Worm (Caenorhabditis elegans) whole organism, L4 larva: Measurements from ENCODE around the gene idpp-16.

Experiments used
- D1046.2 ChIP-seq: fragments of 200-800 bp; sonication (Bioruptor generic); IDR thresholded peaks from 2 replicates; pipeline ENCODE4 v1.3.6; 2022; ENCODE audit warnings: missing genetic modification characterization, missing compliant biosample characterization
- F37D6.2 ChIP-seq: sonication (generic microtip); optimal IDR thresholded peaks from 2 replicates; lab custom pipeline; 2016; ENCODE audit warnings: mild to moderate bottlenecking, missing genetic modification characterization, missing compliant biosample characterization
- F44E2.7 ChIP-seq: fragments of 200-800 bp; sonication (Bioruptor generic); IDR thresholded peaks from 2 replicates; pipeline ENCODE4 v2.1.2; 2022; ENCODE audit warnings: missing genetic modification characterization, missing compliant biosample characterization
- F49E8.2 ChIP-seq: sonication (generic microtip); optimal IDR thresholded peaks from 2 replicates; lab custom pipeline; 2016; ENCODE audit warnings: missing compliant biosample characterization, mild to moderate bottlenecking, missing genetic modification characterization, borderline replicate concordance
- Y48G9A.11 ChIP-seq: fragments of 200-800 bp; sonication (Bioruptor generic); IDR thresholded peaks from 2 replicates; pipeline ENCODE4 v1.3.6; 2022; ENCODE audit warnings: missing genetic modification reagents, missing genetic modification characterization, missing compliant biosample characterization
- Y5F2A.4 ChIP-seq: fragments of 200-800 bp; sonication (Bioruptor generic); optimal IDR thresholded peaks from 2 replicates; lab custom pipeline; 2018; ENCODE audit warnings: mild to moderate bottlenecking, missing genetic modification characterization, missing compliant biosample characterization
- Y75B8A.6 ChIP-seq: fragments of 200-800 bp; sonication (Bioruptor generic); IDR thresholded peaks from 2 replicates; pipeline ENCODE4 v1.3.6; 2022; ENCODE audit warnings: missing genetic modification reagents, missing genetic modification characterization, missing compliant biosample characterization
- ZK337.2 ChIP-seq: fragments of 200-800 bp; sonication (Bioruptor generic); IDR thresholded peaks from 2 replicates; pipeline ENCODE4 v1.3.6; 2022; ENCODE audit warnings: missing genetic modification reagents, missing genetic modification characterization, missing compliant biosample characterization
- ZK546.5 ChIP-seq, 2 experiments: sonication (generic microtip); optimal IDR thresholded peaks; 2 replicates each; lab custom pipeline; 2017; ENCODE audit warnings: missing biosample characterization in 2 of 2, missing genetic modification characterization in 2 of 2
- ceh-20 ChIP-seq: fragments of 200-800 bp; sonication (Bioruptor generic); IDR thresholded peaks from 2 replicates; pipeline ENCODE4 v1.3.6; 2022; ENCODE audit warnings: missing genetic modification reagents, missing genetic modification characterization, missing compliant biosample characterization
- ceh-32 ChIP-seq: sonication (generic microtip); optimal IDR thresholded peaks from 2 replicates; lab custom pipeline; 2016; ENCODE audit warnings: mild to moderate bottlenecking, missing genetic modification characterization, missing compliant biosample characterization; ENCODE audit not compliant: poor library complexity
- ceh-82 ChIP-seq: sonication (generic microtip); optimal IDR thresholded peaks from 2 replicates; lab custom pipeline; 2017; ENCODE audit warnings: missing biosample characterization, missing genetic modification characterization
- daf-8 ChIP-seq: fragments of 200-800 bp; sonication (Bioruptor generic); IDR thresholded peaks from 2 replicates; pipeline ENCODE4 v1.3.6; 2022; ENCODE audit warnings: missing genetic modification characterization, missing compliant biosample characterization
- dmd-6 ChIP-seq: fragments of 200-800 bp; sonication (Bioruptor generic); IDR thresholded peaks from 2 replicates; pipeline ENCODE4 v1.3.6; 2022; ENCODE audit warnings: missing genetic modification reagents, missing genetic modification characterization, missing compliant biosample characterization
- dpl-1 ChIP-seq: fragments of 150-350 bp; optimal IDR thresholded peaks from 2 replicates; lab custom pipeline; 2014; ENCODE audit warnings: missing biosample characterization, missing genetic modification reagents, missing genetic modification characterization
- duxl-1 ChIP-seq: sonication (generic microtip); optimal IDR thresholded peaks from 2 replicates; lab custom pipeline; 2016; ENCODE audit warnings: mild to moderate bottlenecking, missing genetic modification characterization, moderate library complexity, missing compliant biosample characterization; ENCODE audit not compliant: poor library complexity
- dve-1 ChIP-seq: sonication (generic microtip); optimal IDR thresholded peaks from 2 replicates; lab custom pipeline; 2017; ENCODE audit warnings: antibody characterized with exemption, mild to moderate bottlenecking, missing genetic modification characterization, missing compliant biosample characterization; ENCODE audit not compliant: insufficient read depth
- egl-43 ChIP-seq: fragments of 200-800 bp; sonication (Bioruptor generic); IDR thresholded peaks from 2 replicates; pipeline ENCODE4 v1.3.6; 2022; ENCODE audit warnings: missing genetic modification reagents, missing genetic modification characterization, missing compliant biosample characterization
- gei-8 ChIP-seq: fragments of 200-800 bp; sonication (Bioruptor generic); optimal IDR thresholded peaks from 2 replicates; lab custom pipeline; 2018; ENCODE audit warnings: mild to moderate bottlenecking, missing genetic modification characterization, missing compliant biosample characterization
- hlh-11 ChIP-seq: fragments of 200-800 bp; sonication (Bioruptor generic); optimal IDR thresholded peaks from 2 replicates; lab custom pipeline; 2018; ENCODE audit warnings: mild to moderate bottlenecking, missing genetic modification characterization, missing compliant biosample characterization
- jun-1 ChIP-seq: fragments of 150-350 bp; optimal IDR thresholded peaks from 2 replicates; lab custom pipeline; 2014; ENCODE audit warnings: missing biosample characterization, missing genetic modification reagents, missing genetic modification characterization
- lin-29 ChIP-seq: fragments of 200-800 bp; sonication (Bioruptor generic); IDR thresholded peaks from 2 replicates; pipeline ENCODE4 v1.3.6; 2022; ENCODE audit warnings: missing genetic modification reagents, missing genetic modification characterization, missing compliant biosample characterization
- lin-38 ChIP-seq: fragments of 200-800 bp; sonication (Bioruptor generic); IDR thresholded peaks from 2 replicates; pipeline ENCODE4 v1.3.6; 2022; ENCODE audit warnings: missing genetic modification reagents, missing genetic modification characterization, missing compliant biosample characterization
- mdl-1 ChIP-seq, 2 experiments: fragments of 150-350 bp in 1 of 2; sonication (generic microtip) in 1 of 2; optimal IDR thresholded peaks; 2 replicates each; lab custom pipeline; 2014 to 2017; ENCODE audit warnings: missing biosample characterization in 2 of 2, missing genetic modification characterization in 2 of 2
- mes-2 ChIP-seq: sonication (generic microtip); optimal IDR thresholded peaks from 2 replicates; lab custom pipeline; 2016; ENCODE audit warnings: missing genotype, mild to moderate bottlenecking, missing genetic modification characterization, missing compliant biosample characterization; ENCODE audit not compliant: poor library complexity, severe bottlenecking
- mxl-3 ChIP-seq: fragments of 200-800 bp; sonication (Bioruptor generic); optimal IDR thresholded peaks from 2 replicates; lab custom pipeline; 2018; ENCODE audit warnings: mild to moderate bottlenecking, missing genetic modification characterization, missing compliant biosample characterization
- nhr-237 ChIP-seq: sonication (generic microtip); optimal IDR thresholded peaks from 2 replicates; lab custom pipeline; 2017; ENCODE audit warnings: missing biosample characterization, missing genetic modification characterization
- nhr-25 ChIP-seq: sonication (generic microtip); optimal IDR thresholded peaks from 2 replicates; lab custom pipeline; 2017; ENCODE audit warnings: missing genetic modification characterization, mild to moderate bottlenecking, missing compliant biosample characterization, antibody characterized with exemption, moderate library complexity, borderline replicate concordance; ENCODE audit not compliant: insufficient read depth
- nhr-28 ChIP-seq: fragments of 150-350 bp; optimal IDR thresholded peaks from 2 replicates; lab custom pipeline; 2014; ENCODE audit warnings: missing biosample characterization, missing genetic modification characterization
- nhr-42 ChIP-seq: fragments of 200-800 bp; sonication (Bioruptor generic); IDR thresholded peaks from 2 replicates; pipeline ENCODE4 v1.3.6; 2022; ENCODE audit warnings: missing genetic modification characterization, missing compliant biosample characterization
- nhr-48 ChIP-seq: sonication (generic microtip); optimal IDR thresholded peaks from 2 replicates; lab custom pipeline; 2016; ENCODE audit warnings: mild to moderate bottlenecking, missing genetic modification characterization, missing compliant biosample characterization
- nhr-77 ChIP-seq: fragments of 150-350 bp; optimal IDR thresholded peaks from 2 replicates; lab custom pipeline; 2014; ENCODE audit warnings: missing biosample characterization, missing genetic modification characterization
- php-3 ChIP-seq: fragments of 200-800 bp; sonication (Bioruptor generic); IDR thresholded peaks from 2 replicates; pipeline ENCODE4 v1.3.6; 2022; ENCODE audit warnings: missing genetic modification reagents, missing genetic modification characterization, missing compliant biosample characterization
- rbr-2 ChIP-seq: sonication (generic microtip); optimal IDR thresholded peaks from 2 replicates; lab custom pipeline; 2016; ENCODE audit warnings: missing genotype, missing genetic modification characterization, missing compliant biosample characterization
- set-16 ChIP-seq: fragments of 200-800 bp; sonication (Bioruptor generic); IDR thresholded peaks from 2 replicates; pipeline ENCODE4 v1.3.6; 2022; ENCODE audit warnings: missing genetic modification reagents, missing genetic modification characterization, missing compliant biosample characterization
- snpc-1.2 ChIP-seq: fragments of 200-800 bp; sonication (Bioruptor generic); IDR thresholded peaks from 2 replicates; pipeline ENCODE4 v1.3.6; 2022; ENCODE audit warnings: missing genetic modification reagents, missing genetic modification characterization, missing compliant biosample characterization
- spr-1 ChIP-seq: sonication (generic microtip); optimal IDR thresholded peaks from 2 replicates; lab custom pipeline; 2016; ENCODE audit warnings: mild to moderate bottlenecking, missing genetic modification characterization, missing compliant biosample characterization
- tra-1 ChIP-seq: fragments of 200-800 bp; sonication (Bioruptor generic); IDR thresholded peaks from 2 replicates; pipeline ENCODE4 v1.3.6; 2022; ENCODE audit warnings: missing genetic modification reagents, missing genetic modification characterization, missing compliant biosample characterization
- unc-130 ChIP-seq: sonication (generic microtip); optimal IDR thresholded peaks from 2 replicates; lab custom pipeline; 2016; ENCODE audit warnings: missing genetic modification reagents, missing genetic modification characterization, missing compliant biosample characterization
- zag-1 ChIP-seq: fragments of 150-350 bp; optimal IDR thresholded peaks from 2 replicates; lab custom pipeline; 2014; ENCODE audit warnings: missing biosample characterization, missing genetic modification characterization
- zfp-2 ChIP-seq: sonication (generic microtip); optimal IDR thresholded peaks from 2 replicates; lab custom pipeline; 2016; ENCODE audit warnings: mild to moderate bottlenecking, missing genetic modification characterization, missing compliant biosample characterization
- zfp-3 ChIP-seq: fragments of 200-800 bp; sonication (Bioruptor generic); conservative IDR thresholded peaks from 2 replicates; pipeline ENCODE4 v1.3.6; 2022; ENCODE audit warnings: missing genetic modification reagents, missing genetic modification characterization, missing compliant biosample characterization
- zip-2 ChIP-seq: fragments of 150-350 bp; optimal IDR thresholded peaks from 2 replicates; lab custom pipeline; 2014; ENCODE audit warnings: missing biosample characterization, missing genetic modification characterization
- ztf-11 ChIP-seq: fragments of 150-350 bp; optimal IDR thresholded peaks from 2 replicates; lab custom pipeline; 2014; ENCODE audit warnings: missing biosample characterization, missing genetic modification characterization

idpp-16 gene

ce11 chrV:11610481-11610880 lies 4.2 kb upstream of the idpp-16 start, which contains the start of gene sas-5 (continued):
- 0 out of 2 replicates have a peak, but pooled peaks have one; percentile 20 for TF ChIP-seq tra-1
- no peak for TF ChIP-seq ceh-82
- TF ChIP-seq snpc-1.2 (GFP tag; lab: Robert Waterston, UW): peak; percentile 37; the same call in 1 of the 2 replicates
- TF ChIP-seq ceh-32: no peak
- TF ChIP-seq gei-8 (GFP tag; lab: Kevin White, UChicago): no peak
- peak; percentile 39 for TF ChIP-seq nhr-48 (tag; lab: Kevin White, UChicago)
- TF ChIP-seq dve-1 (tag; lab: Kevin White, UChicago): peak; percentile 58
- TF ChIP-seq rbr-2 (tag; lab: Kevin White, UChicago): peak; percentile 44
- peak; percentile 88 for TF ChIP-seq duxl-1 (tag; lab: Kevin White, UChicago)
- TF ChIP-seq nhr-28: peak; percentile 8
- 0 out of 2 replicates have a peak, but pooled peaks have one; percentile 9 for TF ChIP-seq php-3 (GFP tag; lab: Robert Waterston, UW)
- TF ChIP-seq zag-1: no peak
- TF ChIP-seq nhr-237 (tag; lab: Kevin White, UChicago): no peak
- no peak for TF ChIP-seq set-16 (GFP tag; lab: Robert Waterston, UW)
- no peak for TF ChIP-seq zfp-3 (GFP tag; lab: Robert Waterston, UW)
- peak; percentile 64; the same call in 1 of the 2 replicates for TF ChIP-seq egl-43 (GFP tag; lab: Robert Waterston, UW)
- TF ChIP-seq nhr-42: 0 out of 2 replicates have a peak, but pooled peaks have one; percentile 11
- peak in 1 of 2 experiments; percentile 55 for TF ChIP-seq mdl-1 (tag; optimal IDR thresholded peaks at IDR 0.05; lab: Kevin White, UChicago)
- peak; percentile 54; the same call in 1 of the 2 replicates for TF ChIP-seq dmd-6 (GFP tag; lab: Robert Waterston, UW)

ce11 chrV:11610049-11610448 lies 3.7 kb upstream of the idpp-16 start, which contains the start of gene piit-1:
Gene piit-1, minus strand, starts transcription at chrV:11610149.
- TF ChIP-seq zfp-2: no peak
- no peak for TF ChIP-seq mxl-3 (GFP tag; lab: Kevin White, UChicago)
- no peak for TF ChIP-seq ZK546.5 (tag; optimal IDR thresholded peaks at IDR 0.05; lab: Kevin White, UChicago)
- TF ChIP-seq ceh-20 (GFP tag; lab: Robert Waterston, UW): no peak
- TF ChIP-seq F49E8.2 (tag; lab: Kevin White, UChicago): no peak
- TF ChIP-seq daf-8 (GFP tag; lab: Robert Waterston, UW): no peak
- TF ChIP-seq mes-2 (tag; lab: Kevin White, UChicago): no peak
- TF ChIP-seq F37D6.2 (tag; lab: Kevin White, UChicago): no peak
- TF ChIP-seq dpl-1 (GFP tag; lab: Kevin White, UChicago): no peak
- no peak for TF ChIP-seq nhr-42
- no peak for TF ChIP-seq lin-29 (GFP tag; lab: Robert Waterston, UW)
- no peak for TF ChIP-seq mdl-1 (tag; optimal IDR thresholded peaks at IDR 0.05; lab: Kevin White, UChicago)
- TF ChIP-seq dve-1 (tag; lab: Kevin White, UChicago): no peak
- no peak for TF ChIP-seq ZK337.2 (GFP tag; lab: Robert Waterston, UW)
- no peak for TF ChIP-seq F44E2.7 (GFP tag; lab: Robert Waterston, UW)
- no peak for TF ChIP-seq nhr-77 (tag; lab: Kevin White, UChicago)
- TF ChIP-seq D1046.2 (GFP tag; lab: Robert Waterston, UW): no peak
- TF ChIP-seq, all 104 proteins: peak for 0

DNA sequence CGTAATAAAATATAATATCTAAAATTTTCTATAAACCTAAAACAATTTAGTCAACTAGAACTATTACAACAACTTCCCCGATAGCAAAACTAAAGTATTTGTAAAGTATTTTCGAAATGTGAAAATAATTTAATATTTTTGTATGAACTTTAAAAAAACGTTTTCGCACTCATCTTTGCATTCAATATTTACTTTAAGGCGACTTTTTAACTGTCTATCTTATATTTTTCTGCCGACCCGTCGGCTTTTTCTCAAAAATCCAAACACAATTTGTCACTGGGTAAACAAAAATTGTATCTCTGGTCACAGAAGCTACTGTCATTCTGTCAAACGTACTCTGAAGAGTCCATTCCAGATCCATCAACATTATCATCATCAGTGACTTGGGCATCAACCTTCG lies 1.1 kb downstream of the idpp-16 start:
- TF ChIP-seq nhr-237 (tag; lab: Kevin White, UChicago) (no peak), egl-43 (GFP tag; lab: Robert Waterston, UW) (no peak), unc-130 (GFP tag; lab: Kevin White, UChicago) (no peak), ZK546.5 (tag; optimal IDR thresholded peaks at IDR 0.05; lab: Kevin White, UChicago) (no peak), Y5F2A.4 (GFP tag; lab: Kevin White, UChicago) (no peak), daf-8 (GFP tag; lab: Robert Waterston, UW) (no peak), nhr-48 (tag; lab: Kevin White, UChicago) (no peak), ztf-11 (no peak), jun-1 (tag; lab: Kevin White, UChicago) (no peak), nhr-25 (tag; lab: Kevin White, UChicago) (no peak), php-3 (GFP tag; lab: Robert Waterston, UW) (no peak), spr-1 (tag; lab: Kevin White, UChicago) (no peak), Y48G9A.11 (no peak), lin-29 (GFP tag; lab: Robert Waterston, UW) (no peak), Y75B8A.6 (no peak), lin-38 (GFP tag; lab: Robert Waterston, UW) (no peak), dpl-1 (GFP tag; lab: Kevin White, UChicago) (no peak), zip-2 (tag; lab: Kevin White, UChicago) (no peak), D1046.2 (GFP tag; lab: Robert Waterston, UW) (no peak), hlh-11 (tag; lab: Kevin White, UChicago) (no peak)
